Worm (Caenorhabditis elegans) whole organism, L2 larva: ENCODE results near the gene sut-1.

ENCODE experiments used
- F13H6.1 ChIP-seq: sonication (generic microtip); optimal IDR thresholded peaks from 2 replicates; lab custom pipeline; 2016; ENCODE audit warnings: missing genetic modification characterization, missing compliant biosample characterization
- Y55F3AM.14 ChIP-seq: fragments of 200-800 bp; sonication (Bioruptor generic); optimal IDR thresholded peaks from 2 replicates; lab custom pipeline; 2018; ENCODE audit warnings: mild to moderate bottlenecking, missing genetic modification characterization, missing compliant biosample characterization
- aly-2 ChIP-seq: fragments of 150-350 bp; optimal IDR thresholded peaks from 2 replicates; lab custom pipeline; 2014; ENCODE audit warnings: missing biosample characterization, missing genetic modification characterization
- lin-13 ChIP-seq: fragments of 150-350 bp; optimal IDR thresholded peaks from 2 replicates; lab custom pipeline; 2014; ENCODE audit warnings: missing biosample characterization, missing genetic modification reagents, missing genetic modification characterization
- mdl-1 ChIP-seq, 2 experiments: fragments of 150-350 bp in 1 of 2; sonication (generic microtip) in 1 of 2; optimal IDR thresholded peaks; 2 replicates each; lab custom pipeline; 2017; ENCODE audit warnings: missing biosample characterization in 2 of 2, missing genetic modification characterization in 2 of 2
- sem-4 ChIP-seq: fragments of 150-350 bp; optimal IDR thresholded peaks from 2 replicates; lab custom pipeline; 2014; ENCODE audit warnings: missing biosample characterization, missing genetic modification reagents, missing genetic modification characterization
- unc-39 ChIP-seq: fragments of 150-350 bp; optimal IDR thresholded peaks from 2 replicates; lab custom pipeline; 2014; ENCODE audit warnings: missing biosample characterization, missing genetic modification characterization
- unc-62 ChIP-seq: fragments of 150-350 bp; optimal IDR thresholded peaks from 2 replicates; lab custom pipeline; 2014; ENCODE audit warnings: missing biosample characterization, missing genetic modification reagents, missing genetic modification characterization

ce11 chrII:1133295-1133694 lies 10.2 kb upstream of the sut-1 start:
- TF ChIP-seq sem-4: no peak
- TF ChIP-seq Y55F3AM.14 (GFP tag; lab: Kevin White, UChicago): no peak
- TF ChIP-seq unc-62 (GFP tag; lab: Kevin White, UChicago): no peak
- no peak for TF ChIP-seq lin-13
- no peak for TF ChIP-seq unc-39 (tag; lab: Kevin White, UChicago)
- no peak for TF ChIP-seq aly-2 (tag; lab: Kevin White, UChicago)
- no peak for TF ChIP-seq mdl-1 (tag; optimal IDR thresholded peaks at IDR 0.05; lab: Kevin White, UChicago)
- no peak for TF ChIP-seq F13H6.1 (tag; lab: Kevin White, UChicago)
